Worm (Caenorhabditis elegans): ENCODE measurements around the gene rig-6.

- TF ChIP-seq ref-1 (GFP tag; conservative IDR thresholded peaks at IDR 0.05): no peak
- no peak for TF ChIP-seq T22C8.4 (GFP tag; IDR thresholded peaks at IDR 0.05)
- no peak for TF ChIP-seq flt-1 (GFP tag; IDR thresholded peaks at IDR 0.05)
- TF ChIP-seq tab-1 (GFP tag; IDR thresholded peaks at IDR 0.05): no peak
- TF ChIP-seq ztf-29 (GFP tag; IDR thresholded peaks at IDR 0.05): no peak
Observed at ce11 chrII:4772441-4772840, 39.4 kb downstream of the rig-6 start.

Data from whole organism, midembryonic.